Worm (Caenorhabditis elegans): ENCODE data around the gene col-175.

Gene col-175

DNA sequence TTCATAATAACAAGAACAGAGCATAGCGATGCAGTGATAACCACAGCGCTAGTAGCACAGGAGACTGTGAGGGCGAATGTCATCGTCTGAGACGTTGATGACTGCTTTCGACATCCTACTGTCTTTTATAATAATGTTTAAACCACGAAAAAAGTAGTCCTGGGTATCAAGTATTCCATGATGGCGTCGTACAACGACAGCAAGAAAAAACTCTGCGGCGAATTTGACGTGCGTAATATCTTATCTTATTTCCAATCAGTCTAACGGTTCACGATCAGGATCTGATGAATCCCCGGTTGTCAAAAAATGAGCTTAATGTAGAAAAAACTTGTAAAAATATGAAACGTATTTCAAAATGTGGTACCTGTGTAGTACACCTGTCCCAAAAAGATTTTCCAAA is at the start of gene col-175:
Gene col-175 (minus strand): TSS at position 101 of the 400 bp plus-strand sequence.
- TF ChIP-seq T22C8.4 (GFP tag; IDR thresholded peaks at IDR 0.05) = no peak
- TF ChIP-seq flt-1 (GFP tag; IDR thresholded peaks at IDR 0.05) = no peak
- TF ChIP-seq klf-2 (GFP tag; conservative IDR thresholded peaks at IDR 0.05) = no peak
- no peak for TF ChIP-seq ztf-23 (GFP tag; IDR thresholded peaks at IDR 0.05)
- TF ChIP-seq ztf-29 (GFP tag; IDR thresholded peaks at IDR 0.05) = no peak
- no peak for TF ChIP-seq cog-1 (tag; optimal IDR thresholded peaks at IDR 0.05)
- TF ChIP-seq med-1 (GFP tag; optimal IDR thresholded peaks at IDR 0.05; ENCODE audit: insufficient read depth) = no peak
- TF ChIP-seq tab-1 (GFP tag; IDR thresholded peaks at IDR 0.05) = no peak
- no peak for TF ChIP-seq ref-1 (GFP tag; conservative IDR thresholded peaks at IDR 0.05)

DNA sequence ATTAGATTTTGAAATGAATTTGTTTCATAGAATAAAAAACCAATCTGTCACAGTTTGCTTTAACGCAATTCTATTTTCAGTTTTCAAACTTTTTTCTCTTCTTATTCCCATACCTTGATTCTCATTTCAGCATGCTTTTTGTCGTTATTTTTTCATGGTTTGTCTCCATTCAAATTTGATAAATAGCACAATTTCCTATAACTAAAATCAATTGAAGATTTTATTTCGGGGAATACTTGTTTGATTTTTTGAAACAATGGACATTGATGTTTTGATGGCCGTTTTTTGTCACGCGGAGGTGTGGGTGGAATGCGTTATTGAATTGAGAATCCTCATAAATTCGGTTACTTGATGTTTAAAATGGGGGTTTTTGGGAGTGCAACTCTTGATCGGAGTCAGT is 48.6 kb upstream of the col-175 start, which contains the start of gene B0416.11:
Gene B0416.11 (minus strand): TSS at position 101 of the 400 bp plus-strand sequence.
- TF ChIP-seq klf-2 (GFP tag; conservative IDR thresholded peaks at IDR 0.05) (no peak), ztf-29 (GFP tag; IDR thresholded peaks at IDR 0.05) (no peak), tab-1 (GFP tag; IDR thresholded peaks at IDR 0.05) (no peak), med-1 (GFP tag; optimal IDR thresholded peaks at IDR 0.05; ENCODE audit: insufficient read depth) (no peak), cog-1 (tag; optimal IDR thresholded peaks at IDR 0.05) (no peak)

DNA sequence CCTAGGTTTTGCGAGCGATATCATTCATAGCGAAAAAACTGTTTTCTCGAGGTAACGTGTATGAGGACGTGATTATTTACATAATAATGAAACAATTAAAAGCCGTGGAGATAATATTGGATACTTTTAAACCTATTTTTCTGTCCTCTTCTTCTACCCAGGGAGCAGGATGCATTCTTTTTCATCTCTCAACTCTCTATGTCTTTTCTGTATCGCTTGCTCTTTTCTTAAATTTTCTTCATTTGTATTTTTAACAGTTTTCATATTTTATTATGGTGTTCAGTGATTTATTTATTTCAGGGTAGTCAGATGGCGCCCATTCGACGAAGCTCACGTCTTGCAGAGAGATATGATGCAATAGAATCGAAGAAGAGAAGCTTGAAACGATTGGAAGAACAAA is 44.2 kb upstream of the col-175 start, which contains the start of gene B0416.4:
Gene B0416.4 (plus strand): TSS at position 301 of the 400 bp plus-strand sequence.
- TF ChIP-seq ref-1 (GFP tag; conservative IDR thresholded peaks at IDR 0.05) = no peak
- no peak for TF ChIP-seq klf-2 (GFP tag; conservative IDR thresholded peaks at IDR 0.05)
- no peak for TF ChIP-seq flt-1 (GFP tag; IDR thresholded peaks at IDR 0.05)
- TF ChIP-seq ztf-23 (GFP tag; IDR thresholded peaks at IDR 0.05) = no peak
- TF ChIP-seq T22C8.4 (GFP tag; IDR thresholded peaks at IDR 0.05) = no peak
- no peak for TF ChIP-seq med-1 (GFP tag; optimal IDR thresholded peaks at IDR 0.05; ENCODE audit: insufficient read depth)
- no peak for TF ChIP-seq tab-1 (GFP tag; IDR thresholded peaks at IDR 0.05)
- TF ChIP-seq ztf-29 (GFP tag; IDR thresholded peaks at IDR 0.05) = no peak
- TF ChIP-seq cog-1 (tag; optimal IDR thresholded peaks at IDR 0.05) = no peak

DNA sequence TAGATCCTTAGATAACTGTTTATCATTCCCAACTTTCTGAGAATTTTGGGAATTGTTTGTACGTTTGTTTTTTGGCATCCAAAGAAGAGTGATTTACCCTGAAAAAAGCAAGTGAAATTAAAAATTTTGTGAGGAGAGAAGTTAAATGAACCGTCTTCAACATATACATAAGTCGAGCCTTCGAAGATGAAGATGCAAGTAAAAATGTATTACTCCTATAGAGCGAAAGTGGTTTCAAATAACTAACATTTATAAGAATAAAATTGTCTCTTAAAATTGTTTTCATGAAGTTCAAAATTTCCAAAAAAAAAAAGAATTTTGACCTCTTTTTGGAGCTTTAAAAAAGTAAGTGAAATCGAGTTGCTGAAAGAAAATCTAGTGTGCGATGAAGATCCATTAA is 40.2 kb upstream of the col-175 start, which contains the start of gene B0416.10:
Gene B0416.10 (minus strand): TSS at position 101 of the 400 bp plus-strand sequence.
- TF ChIP-seq klf-2 (GFP tag; conservative IDR thresholded peaks at IDR 0.05) = no peak
- TF ChIP-seq ztf-29 (GFP tag; IDR thresholded peaks at IDR 0.05) = no peak
- no peak for TF ChIP-seq T22C8.4 (GFP tag; IDR thresholded peaks at IDR 0.05)
- TF ChIP-seq ztf-23 (GFP tag; IDR thresholded peaks at IDR 0.05) = no peak
- no peak for TF ChIP-seq tab-1 (GFP tag; IDR thresholded peaks at IDR 0.05)
- TF ChIP-seq flt-1 (GFP tag; IDR thresholded peaks at IDR 0.05) = no peak
- no peak for TF ChIP-seq ref-1 (GFP tag; conservative IDR thresholded peaks at IDR 0.05)
- no peak for TF ChIP-seq cog-1 (tag; optimal IDR thresholded peaks at IDR 0.05)
- TF ChIP-seq med-1 (GFP tag; optimal IDR thresholded peaks at IDR 0.05; ENCODE audit: insufficient read depth) = no peak

DNA sequence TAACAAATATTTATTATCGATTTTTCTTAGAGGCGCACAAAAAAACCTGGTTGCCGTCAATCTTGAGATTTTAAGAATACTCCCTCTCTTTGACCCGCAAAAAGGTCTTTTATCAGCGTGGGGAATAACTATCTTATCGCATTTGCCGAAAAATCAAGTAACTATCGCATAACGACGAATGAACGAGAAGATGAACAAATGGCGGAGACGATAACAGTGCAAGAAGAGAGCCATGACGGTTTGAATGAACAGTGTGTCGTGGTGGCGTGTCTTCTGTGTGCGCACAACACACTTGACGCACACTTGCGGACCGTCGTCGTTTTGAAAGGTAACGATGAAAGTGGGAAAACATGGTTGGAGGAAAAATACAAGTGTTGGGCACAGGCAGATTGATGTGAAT is 37.5 kb upstream of the col-175 start:
- TF ChIP-seq cog-1 (tag; optimal IDR thresholded peaks at IDR 0.05) (no peak), ztf-23 (GFP tag; IDR thresholded peaks at IDR 0.05) (no peak), ztf-29 (GFP tag; IDR thresholded peaks at IDR 0.05) (no peak), med-1 (GFP tag; optimal IDR thresholded peaks at IDR 0.05; ENCODE audit: insufficient read depth) (no peak), ref-1 (GFP tag; conservative IDR thresholded peaks at IDR 0.05) (no peak), tab-1 (GFP tag; IDR thresholded peaks at IDR 0.05) (no peak), T22C8.4 (GFP tag; IDR thresholded peaks at IDR 0.05) (no peak), flt-1 (GFP tag; IDR thresholded peaks at IDR 0.05) (no peak), klf-2 (GFP tag; conservative IDR thresholded peaks at IDR 0.05) (no peak)

DNA sequence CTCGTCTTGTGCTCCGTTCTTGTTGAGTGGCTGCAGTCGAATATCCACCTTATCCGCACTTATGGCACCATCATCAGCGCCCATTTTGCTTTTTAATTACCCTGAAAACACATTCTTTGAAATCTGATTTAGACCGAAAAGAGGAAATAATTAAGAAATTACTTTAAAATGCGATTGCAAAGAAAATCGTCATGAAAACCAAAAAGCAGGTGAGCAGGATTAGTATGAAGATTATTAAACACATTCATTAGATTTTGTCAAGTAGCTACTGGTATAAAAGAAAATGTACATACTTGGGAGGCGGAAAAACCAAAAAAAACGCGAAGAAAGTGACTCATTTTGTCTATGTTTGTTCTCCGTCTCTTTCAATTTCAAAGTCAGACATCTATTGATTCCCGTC is 36.3 kb upstream of the col-175 start, which contains the start of gene B0416.5:
Gene B0416.5 (minus strand): TSS at position 101 of the 400 bp plus-strand sequence.
- TF ChIP-seq flt-1 (GFP tag; IDR thresholded peaks at IDR 0.05) (no peak), T22C8.4 (GFP tag; IDR thresholded peaks at IDR 0.05) (no peak), ztf-23 (GFP tag; IDR thresholded peaks at IDR 0.05) (no peak), med-1 (GFP tag; optimal IDR thresholded peaks at IDR 0.05; ENCODE audit: insufficient read depth) (no peak), ztf-29 (GFP tag; IDR thresholded peaks at IDR 0.05) (no peak), ref-1 (GFP tag; conservative IDR thresholded peaks at IDR 0.05) (no peak), tab-1 (GFP tag; IDR thresholded peaks at IDR 0.05) (no peak), cog-1 (tag; optimal IDR thresholded peaks at IDR 0.05) (no peak), klf-2 (GFP tag; conservative IDR thresholded peaks at IDR 0.05) (no peak)

DNA sequence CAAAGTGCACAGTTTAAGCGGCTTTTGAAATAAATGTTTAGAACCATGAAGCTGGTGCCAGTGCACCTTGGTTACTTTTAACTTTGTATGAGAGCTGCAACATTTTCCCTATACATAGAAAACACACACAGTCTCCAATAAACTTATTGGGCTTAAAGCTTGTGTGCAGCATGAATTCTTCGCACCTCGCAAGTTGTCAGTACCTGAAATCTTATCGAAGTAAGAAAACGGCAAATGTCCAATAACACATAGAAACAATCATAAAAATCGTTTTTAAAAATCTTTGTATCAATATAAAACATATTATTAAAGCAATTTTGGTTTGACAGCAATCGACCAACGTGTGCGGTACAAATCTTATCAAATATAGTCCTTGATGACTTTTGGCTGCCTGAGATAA is 34.0 kb upstream of the col-175 start:
- TF ChIP-seq ztf-29 (GFP tag; IDR thresholded peaks at IDR 0.05) (no peak), ztf-23 (GFP tag; IDR thresholded peaks at IDR 0.05) (no peak), T22C8.4 (GFP tag; IDR thresholded peaks at IDR 0.05) (no peak), tab-1 (GFP tag; IDR thresholded peaks at IDR 0.05) (no peak), flt-1 (GFP tag; IDR thresholded peaks at IDR 0.05) (no peak), klf-2 (GFP tag; conservative IDR thresholded peaks at IDR 0.05) (no peak), cog-1 (tag; optimal IDR thresholded peaks at IDR 0.05) (no peak), ref-1 (GFP tag; conservative IDR thresholded peaks at IDR 0.05) (no peak), med-1 (GFP tag; optimal IDR thresholded peaks at IDR 0.05; ENCODE audit: insufficient read depth) (no peak)

DNA sequence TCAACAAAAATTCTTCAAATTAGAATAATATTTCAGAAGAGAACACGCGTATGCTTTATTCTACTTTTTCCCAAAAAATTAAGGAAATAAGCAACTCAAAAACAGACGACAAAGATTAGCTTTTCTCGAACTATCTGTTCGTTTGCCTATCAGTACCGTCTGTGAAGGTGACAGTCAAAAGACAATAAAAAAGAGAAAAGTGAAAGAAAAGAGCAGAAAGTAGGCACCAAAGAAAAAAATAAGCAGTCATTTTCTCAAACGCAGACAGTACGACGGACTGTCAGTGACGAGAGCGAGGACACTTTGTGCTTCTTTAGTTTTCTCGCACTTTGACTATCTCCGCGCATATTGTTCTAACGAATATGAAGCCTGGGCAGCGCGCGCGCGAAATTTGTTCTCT is 32.1 kb upstream of the col-175 start:
- no peak for TF ChIP-seq klf-2 (GFP tag; conservative IDR thresholded peaks at IDR 0.05)

DNA sequence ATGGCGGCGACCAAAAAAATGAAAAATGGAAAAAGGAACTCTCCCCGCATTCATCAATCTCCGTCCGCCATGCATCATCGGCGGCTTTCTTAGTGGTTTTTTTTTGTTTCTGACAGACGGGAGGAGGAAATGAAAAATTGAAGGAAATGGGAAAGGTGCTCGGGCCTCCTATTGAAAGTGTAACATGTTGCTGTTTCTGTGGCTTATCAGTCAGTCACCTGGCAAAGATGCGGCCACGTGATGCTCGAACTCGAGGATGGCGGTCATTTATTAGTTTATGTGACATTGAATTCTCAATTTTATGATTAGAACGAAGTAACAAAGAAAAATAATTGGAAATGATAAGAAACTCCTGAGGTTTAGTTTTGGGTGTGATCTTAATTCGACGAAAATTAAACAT is 30.2 kb upstream of the col-175 start:
- TF ChIP-seq cog-1 (tag; optimal IDR thresholded peaks at IDR 0.05) (no peak), ztf-23 (GFP tag; IDR thresholded peaks at IDR 0.05) (no peak), T22C8.4 (GFP tag; IDR thresholded peaks at IDR 0.05) (no peak), ztf-29 (GFP tag; IDR thresholded peaks at IDR 0.05) (no peak)

DNA sequence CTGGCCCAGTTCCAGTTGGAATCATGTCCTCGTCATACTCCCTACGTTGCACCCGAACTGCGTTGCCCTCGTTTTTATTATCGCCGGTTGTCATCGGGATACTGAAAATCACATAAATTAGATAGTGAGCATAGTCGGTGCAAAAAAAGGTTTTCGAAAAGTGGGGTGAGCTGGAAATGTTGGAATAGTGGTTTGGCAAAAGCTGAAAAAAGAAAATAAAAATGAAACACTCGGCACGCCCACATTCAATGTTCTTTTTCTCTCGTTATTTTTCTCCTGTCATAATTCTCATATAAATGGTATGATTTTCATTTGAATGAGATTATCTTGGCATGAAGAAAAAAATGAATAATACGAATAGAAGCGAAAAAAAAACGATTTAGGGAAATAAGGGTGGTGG is 29.8 kb upstream of the col-175 start, which contains the start of gene F18G5.6:
Gene F18G5.6 (minus strand): TSS at position 101 of the 400 bp plus-strand sequence.
- TF ChIP-seq klf-2 (GFP tag; conservative IDR thresholded peaks at IDR 0.05) (no peak), ztf-29 (GFP tag; IDR thresholded peaks at IDR 0.05) (no peak), flt-1 (GFP tag; IDR thresholded peaks at IDR 0.05) (no peak), T22C8.4 (GFP tag; IDR thresholded peaks at IDR 0.05) (no peak), med-1 (GFP tag; optimal IDR thresholded peaks at IDR 0.05; ENCODE audit: insufficient read depth) (no peak), tab-1 (GFP tag; IDR thresholded peaks at IDR 0.05) (no peak)
